Fruit fly (Drosophila melanogaster) whole organism, prepupa: ENCODE results near the gene CG1409.

Experiments
- CG10631 ChIP-seq: fragments of 200-800 bp; sonication (Bioruptor generic); optimal IDR thresholded peaks from 2 replicates; lab custom pipeline; 2016; ENCODE audit warnings: missing biosample characterization, missing genetic modification characterization
- CG11294 ChIP-seq: fragments of 200-800 bp; sonication (Bioruptor generic); IDR thresholded peaks from 2 replicates; pipeline ENCODE4 v1.3.6; 2022; ENCODE audit warnings: missing biosample characterization, missing genetic modification characterization
- CG11762 ChIP-seq: fragments of 200-800 bp; sonication (Bioruptor generic); optimal IDR thresholded peaks from 3 replicates; lab custom pipeline; 2016; ENCODE audit warnings: missing biosample characterization, missing genetic modification characterization; ENCODE audit not compliant: insufficient read depth
- CG15336 ChIP-seq: fragments of 200-800 bp; sonication (Bioruptor generic); IDR thresholded peaks from 2 replicates; pipeline ENCODE4 v1.3.6; 2022; ENCODE audit warnings: missing biosample characterization, missing genetic modification characterization
- CG1621 ChIP-seq: fragments of 200-800 bp; sonication (Bioruptor generic); optimal IDR thresholded peaks from 3 replicates; lab custom pipeline; 2018; ENCODE audit warnings: missing biosample characterization, mild to moderate bottlenecking, missing genetic modification characterization
- CG3032 ChIP-seq: fragments of 200-800 bp; optimal IDR thresholded peaks from 2 replicates; lab custom pipeline; 2019; ENCODE audit warnings: missing biosample characterization, mild to moderate bottlenecking, missing genetic modification characterization, moderate library complexity
- CG3919 ChIP-seq: fragments of 200-800 bp; sonication (Bioruptor generic); optimal IDR thresholded peaks from 3 replicates; lab custom pipeline; 2016; ENCODE audit warnings: missing biosample characterization, missing genetic modification characterization
- CG4318 ChIP-seq: fragments of 200-800 bp; sonication (Bioruptor generic); optimal IDR thresholded peaks from 3 replicates; lab custom pipeline; 2017; ENCODE audit warnings: missing biosample characterization, mild to moderate bottlenecking, missing genetic modification characterization
- CG6163 ChIP-seq: fragments of 200-800 bp; sonication (Bioruptor generic); IDR thresholded peaks from 3 replicates; pipeline ENCODE4 v1.3.6; 2022; ENCODE audit warnings: missing biosample characterization, missing genetic modification characterization
- CG6276 ChIP-seq: fragments of 200-800 bp; sonication (Bioruptor generic); optimal IDR thresholded peaks from 2 replicates; lab custom pipeline; 2017; ENCODE audit warnings: missing biosample characterization, mild to moderate bottlenecking, missing genetic modification characterization
- CG6792 ChIP-seq: fragments of 200-800 bp; sonication (Bioruptor generic); optimal IDR thresholded peaks from 3 replicates; lab custom pipeline; 2016; ENCODE audit warnings: missing biosample characterization, missing genetic modification characterization
- CG6808 ChIP-seq: fragments of 200-800 bp; sonication (Bioruptor generic); optimal IDR thresholded peaks from 3 replicates; lab custom pipeline; 2017; ENCODE audit warnings: missing biosample characterization, missing genetic modification characterization, mild to moderate bottlenecking, moderate library complexity, missing genetic modification reagents
- CG6854 ChIP-seq: fragments of 200-800 bp; sonication (Bioruptor generic); optimal IDR thresholded peaks from 2 replicates; lab custom pipeline; 2017; ENCODE audit warnings: missing biosample characterization, mild to moderate bottlenecking, missing genetic modification characterization
- CG8632 ChIP-seq: fragments of 200-800 bp; sonication (Bioruptor generic); optimal IDR thresholded peaks from 3 replicates; lab custom pipeline; 2016; ENCODE audit warnings: missing biosample characterization, missing genetic modification characterization
- CG9139 ChIP-seq: fragments of 200-800 bp; sonication (Bioruptor generic); optimal IDR thresholded peaks from 3 replicates; lab custom pipeline; 2017; ENCODE audit warnings: missing biosample characterization, mild to moderate bottlenecking, missing genetic modification characterization
- Eip75B ChIP-seq: fragments of 200-800 bp; sonication (Bioruptor generic); optimal IDR thresholded peaks from 3 replicates; lab custom pipeline; 2016; ENCODE audit warnings: missing biosample characterization, missing genetic modification characterization
- Eip93F ChIP-seq: fragments of 200-800 bp; sonication (Bioruptor generic); optimal IDR thresholded peaks from 2 replicates; lab custom pipeline; 2016; ENCODE audit warnings: missing biosample characterization, mild to moderate bottlenecking, missing genetic modification characterization
- Gug ChIP-seq: fragments of 200-800 bp; sonication (Bioruptor generic); IDR thresholded peaks from 2 replicates; pipeline ENCODE4 v1.3.6; 2022; ENCODE audit warnings: missing biosample characterization, missing genetic modification characterization
- Hr38 ChIP-seq: sonication (Bioruptor generic); optimal IDR thresholded peaks from 2 replicates; lab custom pipeline; 2016; ENCODE audit warnings: missing biosample characterization, missing genetic modification characterization
- Hr39 ChIP-seq: fragments of 200-800 bp; sonication (Bioruptor generic); optimal IDR thresholded peaks from 2 replicates; lab custom pipeline; 2016; ENCODE audit warnings: missing biosample characterization, missing genetic modification characterization
- Lpt ChIP-seq: fragments of 200-800 bp; sonication (Bioruptor generic); optimal IDR thresholded peaks from 3 replicates; lab custom pipeline; 2016; ENCODE audit warnings: missing biosample characterization, missing genetic modification characterization
- Met ChIP-seq: fragments of 200-800 bp; sonication (Bioruptor generic); optimal IDR thresholded peaks from 3 replicates; lab custom pipeline; 2016; ENCODE audit warnings: missing biosample characterization, missing genetic modification characterization
- OdsH ChIP-seq: fragments of 200-800 bp; sonication (Bioruptor generic); optimal IDR thresholded peaks from 3 replicates; lab custom pipeline; 2016; ENCODE audit warnings: missing biosample characterization, missing genetic modification characterization
- Smox ChIP-seq: fragments of 200-800 bp; sonication (Bioruptor generic); optimal IDR thresholded peaks from 3 replicates; lab custom pipeline; 2016; ENCODE audit warnings: missing biosample characterization, missing genetic modification characterization
- Sox102F ChIP-seq: fragments of 200-800 bp; sonication (Bioruptor generic); optimal IDR thresholded peaks from 2 replicates; lab custom pipeline; 2016; ENCODE audit warnings: missing biosample characterization, mild to moderate bottlenecking, missing genetic modification characterization
- Sox14 ChIP-seq: fragments of 200-800 bp; sonication (Bioruptor generic); optimal IDR thresholded peaks from 3 replicates; lab custom pipeline; 2016; ENCODE audit warnings: missing biosample characterization, missing genetic modification characterization
- achi ChIP-seq: fragments of 200-800 bp; sonication (Bioruptor generic); optimal IDR thresholded peaks from 3 replicates; lab custom pipeline; 2016; ENCODE audit warnings: missing biosample characterization, missing genetic modification characterization
- acj6 ChIP-seq: fragments of 200-800 bp; sonication (Bioruptor generic); optimal IDR thresholded peaks from 3 replicates; lab custom pipeline; 2016; ENCODE audit warnings: missing biosample characterization, missing genetic modification characterization
- cyc ChIP-seq: fragments of 200-800 bp; sonication (Bioruptor generic); optimal IDR thresholded peaks from 3 replicates; lab custom pipeline; 2016; ENCODE audit warnings: missing biosample characterization, missing genetic modification characterization
- dac ChIP-seq: fragments of 200-800 bp; sonication (Bioruptor generic); optimal IDR thresholded peaks from 2 replicates; lab custom pipeline; 2017; ENCODE audit warnings: missing biosample characterization, mild to moderate bottlenecking, missing genetic modification characterization
- dsx ChIP-seq: fragments of 200-800 bp; optimal IDR thresholded peaks from 3 replicates; lab custom pipeline; 2019; ENCODE audit warnings: missing biosample characterization, mild to moderate bottlenecking, missing genetic modification characterization, moderate library complexity; ENCODE audit not compliant: poor library complexity, severe bottlenecking
- eg ChIP-seq: fragments of 200-800 bp; sonication (Bioruptor generic); IDR thresholded peaks from 3 replicates; pipeline ENCODE4 v1.3.6; 2022; ENCODE audit warnings: missing biosample characterization, missing genetic modification characterization
- esn ChIP-seq: fragments of 200-800 bp; sonication (Bioruptor generic); optimal IDR thresholded peaks from 2 replicates; lab custom pipeline; 2016; ENCODE audit warnings: missing biosample characterization, mild to moderate bottlenecking, missing genetic modification characterization, moderate library complexity
- fd59A ChIP-seq: fragments of 200-800 bp; sonication (Bioruptor generic); optimal IDR thresholded peaks from 2 replicates; lab custom pipeline; 2017; ENCODE audit warnings: missing biosample characterization, mild to moderate bottlenecking, missing genetic modification characterization, missing genetic modification reagents
- fd85E ChIP-seq: fragments of 200-800 bp; sonication (Bioruptor generic); optimal IDR thresholded peaks from 3 replicates; lab custom pipeline; 2016; ENCODE audit warnings: missing biosample characterization, missing genetic modification characterization
- fkh ChIP-seq: fragments of 200-800 bp; sonication (Bioruptor generic); optimal IDR thresholded peaks from 3 replicates; lab custom pipeline; 2017; ENCODE audit warnings: missing biosample characterization, mild to moderate bottlenecking, missing genetic modification characterization, moderate library complexity
- net ChIP-seq: fragments of 200-800 bp; sonication (Bioruptor generic); optimal IDR thresholded peaks from 3 replicates; lab custom pipeline; 2016; ENCODE audit warnings: missing biosample characterization, missing genetic modification characterization
- pdm3 ChIP-seq: fragments of 200-800 bp; sonication (Bioruptor generic); optimal IDR thresholded peaks from 3 replicates; lab custom pipeline; 2016; ENCODE audit warnings: missing biosample characterization, missing genetic modification characterization
- salr ChIP-seq, 2 experiments: fragments of 200-800 bp; sonication (Bioruptor generic); optimal IDR thresholded peaks; 3 replicates each; lab custom pipeline; 2016 to 2018; ENCODE audit warnings: missing biosample characterization in 2 of 2, missing genetic modification characterization in 2 of 2, mild to moderate bottlenecking in 1 of 2
- spab ChIP-seq: fragments of 200-800 bp; sonication (Bioruptor generic); optimal IDR thresholded peaks from 2 replicates; lab custom pipeline; 2017; ENCODE audit warnings: missing biosample characterization, mild to moderate bottlenecking, missing genetic modification characterization, missing genetic modification reagents
- ss ChIP-seq, 2 experiments: fragments of 200-800 bp; sonication (Bioruptor generic); optimal IDR thresholded peaks; 2 replicates in 1 of 2; 3 replicates in 1 of 2; lab custom pipeline; 2017 to 2018; ENCODE audit warnings: mild to moderate bottlenecking in 2 of 2, missing biosample characterization in 2 of 2, missing genetic modification characterization in 2 of 2, moderate library complexity in 1 of 2
- topi ChIP-seq: fragments of 200-800 bp; sonication (Bioruptor generic); optimal IDR thresholded peaks from 3 replicates; lab custom pipeline; 2016; ENCODE audit warnings: missing biosample characterization, missing genetic modification characterization
- vri ChIP-seq: fragments of 200-800 bp; sonication (Bioruptor generic); optimal IDR thresholded peaks from 3 replicates; lab custom pipeline; 2016; ENCODE audit warnings: missing biosample characterization, mild to moderate bottlenecking, missing genetic modification characterization

CG1409 gene

DNA sequence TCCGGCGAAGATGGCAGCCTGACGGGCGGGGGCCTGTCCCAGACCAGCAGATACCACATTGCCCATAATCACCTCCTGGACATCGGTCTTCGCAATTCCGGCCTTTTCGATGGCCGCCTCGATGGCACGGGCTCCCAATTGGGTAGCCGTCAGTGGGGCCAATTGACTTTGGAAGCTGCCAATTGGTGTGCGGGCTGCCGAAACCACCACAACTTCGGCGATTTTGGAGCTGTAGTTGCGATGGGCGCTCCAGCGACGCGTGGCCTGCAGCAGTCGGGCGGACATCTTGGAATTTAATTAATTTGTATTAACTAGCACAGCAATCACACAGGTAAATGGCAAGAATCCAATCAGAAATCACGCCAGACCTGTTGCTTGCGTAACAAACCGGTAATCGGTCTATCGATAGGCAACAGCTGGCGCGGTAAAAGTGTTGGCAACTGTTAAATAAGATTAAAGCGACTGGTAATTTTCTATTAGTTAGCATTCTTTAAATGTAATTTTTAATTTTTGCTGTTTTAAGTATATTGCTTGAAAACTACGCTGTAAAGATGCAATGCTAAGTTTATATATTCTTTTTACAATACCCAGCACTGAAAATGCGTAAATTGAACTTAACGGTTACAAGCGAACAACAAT is 30.5 kb downstream of the CG1409 start, which contains the start of gene Acat1 (continued):
- peak; percentile 41 for TF ChIP-seq Lpt
- TF ChIP-seq CG10631 (GFP tag; lab: Kevin White, UChicago) = peak; percentile 84
- peak; percentile 80 for TF ChIP-seq Hr39 (GFP tag; lab: Kevin White, UChicago)
- TF ChIP-seq pdm3 (GFP tag; lab: Kevin White, UChicago) = peak; percentile 86
- TF ChIP-seq CG6854 (GFP tag; lab: Kevin White, UChicago) = no peak
- peak; percentile 1 to 42 for TF ChIP-seq ss (GFP tag; optimal IDR thresholded peaks at IDR 0.05; lab: Kevin White, UChicago)
- peak; percentile 36 for TF ChIP-seq Gug (GFP tag; lab: Robert Waterston, UW)
- TF ChIP-seq achi (GFP tag; lab: Kevin White, UChicago) = peak; percentile 76
- TF ChIP-seq Met (GFP tag; lab: Kevin White, UChicago) = peak; percentile 84
- peak; percentile 83 for TF ChIP-seq CG3919 (GFP tag; lab: Kevin White, UChicago)
- peak; percentile 19 for TF ChIP-seq CG4318 (GFP tag; lab: Kevin White, UChicago)
- TF ChIP-seq CG6163 = peak; percentile 82
- peak in 1 of 2 experiments; percentile 49 for TF ChIP-seq salr (GFP tag; optimal IDR thresholded peaks at IDR 0.05; lab: Kevin White, UChicago)
- TF ChIP-seq CG3032 (tag; lab: Kevin White, UChicago) = no peak
- TF ChIP-seq fkh (GFP tag; lab: Kevin White, UChicago) = no peak
- TF ChIP-seq CG8632 (GFP tag; lab: Kevin White, UChicago) = peak; percentile 65
- TF ChIP-seq CG11294 (GFP tag; lab: Robert Waterston, UW) = no peak
- peak; percentile 83 for TF ChIP-seq Sox102F (GFP tag; lab: Kevin White, UChicago)
- peak; percentile 79 for TF ChIP-seq Sox14 (GFP tag; lab: Kevin White, UChicago)
- no peak for TF ChIP-seq spab (GFP tag; lab: Kevin White, UChicago)
- TF ChIP-seq vri (GFP tag; lab: Kevin White, UChicago) = peak; percentile 94

dm6 chrX:7891596-7892538 is 33.9 kb downstream of the CG1409 start, which contains the start of gene Nek2:
TSS of gene Nek2 (minus strand) at chrX:7891646.
- TF ChIP-seq CG6808 (GFP tag; lab: Kevin White, UChicago) = peak; percentile 50
- TF ChIP-seq CG6854 (GFP tag; lab: Kevin White, UChicago) = no peak
- no peak for TF ChIP-seq Hr38 (GFP tag; lab: Kevin White, UChicago)
- TF ChIP-seq CG8632 (GFP tag; lab: Kevin White, UChicago) = no peak
- TF ChIP-seq Met (GFP tag; lab: Kevin White, UChicago) = no peak
- TF ChIP-seq spab (GFP tag; lab: Kevin White, UChicago) = peak; percentile 29
- peak; percentile 15 for TF ChIP-seq vri (GFP tag; lab: Kevin White, UChicago)
- TF ChIP-seq fd85E = no peak
- TF ChIP-seq dsx = peak; percentile 36
- no peak for TF ChIP-seq net (GFP tag; lab: Kevin White, UChicago)
- TF ChIP-seq cyc (GFP tag; lab: Kevin White, UChicago) = no peak
- peak; percentile 42 to 52 for TF ChIP-seq ss (GFP tag; optimal IDR thresholded peaks at IDR 0.05; lab: Kevin White, UChicago)
- TF ChIP-seq Smox = peak; percentile 16
- TF ChIP-seq Eip93F (GFP tag; lab: Kevin White, UChicago) = no peak
- TF ChIP-seq topi = no peak
- TF ChIP-seq salr (GFP tag; optimal IDR thresholded peaks at IDR 0.05; lab: Kevin White, UChicago) = no peak
- TF ChIP-seq acj6 (GFP tag; lab: Kevin White, UChicago) = peak; percentile 14
- no peak for TF ChIP-seq CG6792 (GFP tag; lab: Kevin White, UChicago)
- TF ChIP-seq CG3919 (GFP tag; lab: Kevin White, UChicago) = peak; percentile 33
- no peak for TF ChIP-seq CG11294 (GFP tag; lab: Robert Waterston, UW)
- TF ChIP-seq esn (GFP tag; lab: Kevin White, UChicago) = peak; percentile 18
- TF ChIP-seq CG11762 (GFP tag; lab: Kevin White, UChicago) = no peak
- no peak for TF ChIP-seq pdm3 (GFP tag; lab: Kevin White, UChicago)
- TF ChIP-seq achi (GFP tag; lab: Kevin White, UChicago) = peak; percentile 1
- TF ChIP-seq eg = no peak
- TF ChIP-seq Eip75B (GFP tag; lab: Kevin White, UChicago) = no peak
- no peak for TF ChIP-seq CG9139 (GFP tag; lab: Kevin White, UChicago)
- no peak for TF ChIP-seq OdsH (GFP tag; lab: Kevin White, UChicago)
- TF ChIP-seq CG6163 = no peak
- no peak for TF ChIP-seq dac
- no peak for TF ChIP-seq CG1621 (tag; lab: Kevin White, UChicago)
- TF ChIP-seq fd59A (GFP tag; lab: Kevin White, UChicago) = no peak
- TF ChIP-seq CG6276 = peak; percentile 19
- TF ChIP-seq Gug (GFP tag; lab: Robert Waterston, UW) = no peak
- TF ChIP-seq CG15336 (GFP tag; lab: Robert Waterston, UW) = 0 out of 2 replicates have a peak, but pooled peaks have one; percentile 15
